Fruit fly (Drosophila melanogaster) whole organism, adult: ENCODE data around the gene Cmpk.

Experiments
- CG11617 ChIP-seq: fragments of 200-800 bp; sonication (Bioruptor generic); optimal IDR thresholded peaks from 2 replicates; lab custom pipeline; 2017; ENCODE audit warnings: mild to moderate bottlenecking, missing biosample characterization, missing genetic modification reagents, missing genetic modification characterization
- CG12768 ChIP-seq: fragments of 200-800 bp; sonication (Bioruptor generic); optimal IDR thresholded peaks from 2 replicates; lab custom pipeline; 2017; ENCODE audit warnings: missing biosample characterization, missing genetic modification characterization, mild to moderate bottlenecking, moderate library complexity, missing genetic modification reagents
- CG14711 ChIP-seq: fragments of 200-800 bp; sonication (Bioruptor generic); optimal IDR thresholded peaks from 2 replicates; lab custom pipeline; 2018; ENCODE audit warnings: missing biosample characterization, mild to moderate bottlenecking, missing genetic modification characterization, moderate library complexity
- CG1620 ChIP-seq: fragments of 200-800 bp; sonication (Bioruptor generic); optimal IDR thresholded peaks from 2 replicates; lab custom pipeline; 2016; ENCODE audit warnings: missing biosample characterization, missing genetic modification characterization
- CG33017 ChIP-seq: fragments of 200-800 bp; sonication (Bioruptor generic); optimal IDR thresholded peaks from 2 replicates; lab custom pipeline; 2018; ENCODE audit warnings: missing biosample characterization, mild to moderate bottlenecking, missing genetic modification characterization, moderate library complexity
- CG5204 ChIP-seq: fragments of 200-800 bp; sonication (Bioruptor generic); optimal IDR thresholded peaks from 2 replicates; lab custom pipeline; 2016; ENCODE audit warnings: missing biosample characterization, missing genetic modification characterization
- CG7045 ChIP-seq: fragments of 200-800 bp; sonication (Bioruptor generic); optimal IDR thresholded peaks from 2 replicates; lab custom pipeline; 2017; ENCODE audit warnings: missing biosample characterization, mild to moderate bottlenecking, missing genetic modification characterization
- CG7101 ChIP-seq: fragments of 200-800 bp; sonication (Bioruptor generic); optimal IDR thresholded peaks from 2 replicates; lab custom pipeline; 2018; ENCODE audit warnings: missing biosample characterization, mild to moderate bottlenecking, missing genetic modification characterization, moderate library complexity
- Clk ChIP-seq: fragments of 200-800 bp; sonication (Bioruptor generic); optimal IDR thresholded peaks from 2 replicates; lab custom pipeline; 2017; ENCODE audit warnings: missing biosample characterization, missing genetic modification characterization
- Crg-1 ChIP-seq: fragments of 200-800 bp; sonication (Bioruptor generic); optimal IDR thresholded peaks from 2 replicates; lab custom pipeline; 2016; ENCODE audit warnings: missing biosample characterization, missing genetic modification characterization
- Hr96 ChIP-seq: fragments of 200-800 bp; sonication (Bioruptor generic); optimal IDR thresholded peaks from 2 replicates; lab custom pipeline; 2016; ENCODE audit warnings: missing biosample characterization, missing genetic modification characterization
- Mnt ChIP-seq: fragments of 200-800 bp; sonication (Bioruptor generic); optimal IDR thresholded peaks from 2 replicates; lab custom pipeline; 2016; ENCODE audit warnings: missing biosample characterization, mild to moderate bottlenecking, missing genetic modification characterization
- bab1 ChIP-seq: fragments of 200-800 bp; sonication (Bioruptor generic); optimal IDR thresholded peaks from 3 replicates; lab custom pipeline; 2019; ENCODE audit warnings: missing biosample characterization, mild to moderate bottlenecking, missing genetic modification characterization, moderate library complexity
- cic ChIP-seq: fragments of 200-800 bp; sonication (Bioruptor generic); optimal IDR thresholded peaks from 2 replicates; lab custom pipeline; 2017; ENCODE audit warnings: missing biosample characterization, mild to moderate bottlenecking, missing genetic modification characterization, moderate library complexity
- cnc ChIP-seq, 2 experiments: fragments of >200 bp; optimal IDR thresholded peaks; 2 replicates each; lab custom pipeline; 2017
- kay ChIP-seq: fragments of 200-800 bp; sonication (Bioruptor generic); peaks from one replicate; lab custom pipeline; 2016; ENCODE audit warnings: missing biosample characterization, missing genetic modification characterization, borderline replicate concordance
- ovo ChIP-seq: fragments of 200-800 bp; sonication (Bioruptor generic); optimal IDR thresholded peaks from 2 replicates; lab custom pipeline; 2016; ENCODE audit warnings: missing biosample characterization, missing genetic modification characterization
- pad ChIP-seq: fragments of 200-800 bp; sonication (Bioruptor generic); optimal IDR thresholded peaks from 3 replicates; lab custom pipeline; 2017; ENCODE audit warnings: missing biosample characterization, missing genetic modification characterization, mild to moderate bottlenecking, moderate library complexity, missing genetic modification reagents
- tj ChIP-seq: fragments of 200-800 bp; sonication (Bioruptor generic); optimal IDR thresholded peaks from 3 replicates; lab custom pipeline; 2017; ENCODE audit warnings: missing biosample characterization, mild to moderate bottlenecking, missing genetic modification characterization, moderate library complexity
- toe ChIP-seq: fragments of 200-800 bp; sonication (Bioruptor generic); optimal IDR thresholded peaks from 2 replicates; lab custom pipeline; 2016; ENCODE audit warnings: missing biosample characterization, missing genetic modification characterization

Gene Cmpk

DNA sequence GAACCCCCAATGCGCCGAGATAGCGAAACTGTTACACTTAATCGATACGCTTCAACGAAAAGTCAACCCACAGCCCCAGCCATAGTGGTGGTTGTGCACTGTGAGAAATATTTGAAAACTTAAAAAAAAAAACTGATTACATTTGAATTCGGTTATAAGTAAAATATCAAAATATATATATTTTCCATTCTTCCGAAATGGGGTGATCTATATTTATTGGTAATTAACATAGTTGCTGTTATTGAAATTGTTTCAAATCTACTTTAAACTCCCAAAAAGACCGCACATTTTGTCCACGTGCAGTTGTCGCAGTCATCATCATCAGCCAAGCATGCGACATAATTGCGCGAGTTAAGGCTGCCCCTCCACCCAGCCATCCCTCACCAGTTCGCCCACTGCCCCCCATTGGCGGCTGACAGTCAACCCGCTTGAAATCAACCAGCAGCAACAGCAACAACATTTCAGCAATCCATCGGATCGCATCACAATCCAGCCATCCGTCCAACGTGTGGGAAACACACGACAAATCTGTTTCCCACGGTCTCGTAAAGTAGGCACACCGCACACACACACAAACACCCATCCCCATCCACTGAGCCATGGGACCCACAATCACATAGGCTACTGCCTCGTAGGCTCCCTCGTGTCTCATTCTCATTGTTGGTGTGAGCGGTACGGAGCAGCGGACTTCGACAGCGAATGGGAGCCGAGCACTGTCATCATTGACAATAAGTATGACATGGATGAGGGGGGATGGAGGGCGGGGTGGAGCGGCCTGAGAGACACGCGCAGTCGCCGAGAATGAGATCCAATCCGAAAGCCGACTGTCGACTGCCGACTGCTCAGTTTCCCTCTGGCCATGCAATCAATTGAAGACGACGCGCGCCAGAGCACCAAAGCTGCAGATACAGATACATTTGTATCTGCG is 34.7 kb downstream of the Cmpk start:
- TF ChIP-seq toe (GFP tag; lab: Kevin White, UChicago) (no peak), CG33017 (tag; lab: Kevin White, UChicago) (no peak), CG11617 (no peak), Clk (no peak), kay (GFP tag; lab: Kevin White, UChicago) (peak; percentile 87), CG7101 (tag; lab: Kevin White, UChicago) (peak; percentile 27), tj (GFP tag; lab: Kevin White, UChicago) (peak; percentile 69), CG5204 (GFP tag; lab: Kevin White, UChicago) (no peak), cic (no peak)

dm6 chr3R:26019232-26019631 is 36.0 kb downstream of the Cmpk start:
- TF ChIP-seq cic: no peak
- TF ChIP-seq CG12768 (GFP tag; lab: Kevin White, UChicago): no peak
- no peak for TF ChIP-seq cnc (optimal IDR thresholded peaks at IDR 0.05; lab: Kevin White, UChicago)
- TF ChIP-seq Hr96 (GFP tag; lab: Kevin White, UChicago): no peak
- TF ChIP-seq CG11617: no peak
- TF ChIP-seq Clk: no peak
- no peak for TF ChIP-seq CG33017 (tag; lab: Kevin White, UChicago)
- TF ChIP-seq CG14711 (tag; lab: Kevin White, UChicago): no peak
- no peak for TF ChIP-seq CG7101 (tag; lab: Kevin White, UChicago)
- TF ChIP-seq CG5204 (GFP tag; lab: Kevin White, UChicago): no peak
- TF ChIP-seq tj (GFP tag; lab: Kevin White, UChicago): no peak
- TF ChIP-seq toe (GFP tag; lab: Kevin White, UChicago): no peak
- TF ChIP-seq pad (GFP tag; lab: Kevin White, UChicago): no peak
- no peak for TF ChIP-seq bab1 (GFP tag; lab: Kevin White, UChicago)
- no peak for TF ChIP-seq kay (GFP tag; lab: Kevin White, UChicago)

DNA sequence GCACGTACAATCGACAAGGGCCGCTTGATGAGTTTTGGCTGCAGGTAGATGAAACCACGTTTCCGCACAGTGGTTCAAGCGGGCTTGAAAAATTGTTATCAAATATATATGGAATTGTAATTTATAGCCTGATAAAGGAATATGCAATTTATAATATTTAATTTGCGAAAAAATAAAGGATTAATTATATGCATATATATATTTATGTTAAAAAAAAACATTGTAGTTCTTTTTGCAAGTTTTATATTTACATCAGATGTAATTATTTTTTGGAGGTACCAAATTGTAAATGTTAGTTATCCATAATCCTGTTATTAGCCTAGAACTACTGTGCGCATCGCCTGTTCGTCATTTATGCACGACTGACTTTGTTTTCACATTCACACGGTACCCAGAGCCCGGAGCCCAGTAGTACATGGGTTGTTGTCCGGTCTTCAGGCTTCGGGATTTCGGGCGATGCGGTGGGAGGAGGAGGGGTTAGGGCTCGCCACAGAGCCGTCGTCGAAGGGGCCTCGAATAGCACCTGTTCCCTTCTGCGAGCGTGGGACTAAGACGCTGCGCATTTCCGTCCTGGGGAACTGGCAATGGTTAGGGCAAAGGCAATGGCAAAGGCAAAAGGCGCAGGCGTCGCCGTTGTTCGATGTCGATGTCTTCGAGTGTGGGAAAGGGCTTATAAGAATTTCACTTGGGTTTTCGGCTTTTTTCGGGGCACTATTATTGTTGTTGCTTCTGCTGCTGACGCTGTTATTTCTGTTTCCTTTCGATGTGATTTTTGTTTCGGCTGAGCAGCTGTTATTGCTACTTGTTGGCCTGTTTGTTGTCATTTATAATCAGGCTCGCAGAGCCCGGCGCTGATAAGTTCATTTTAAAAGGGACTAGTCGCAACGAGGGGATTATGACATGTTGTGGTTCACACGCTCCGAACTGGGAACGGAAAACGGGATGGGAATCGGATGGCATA is 37.2 kb downstream of the Cmpk start:
- TF ChIP-seq Mnt (GFP tag; lab: Kevin White, UChicago): no peak
- no peak for TF ChIP-seq ovo (GFP tag; lab: Kevin White, UChicago)
- TF ChIP-seq Crg-1: no peak
- TF ChIP-seq Hr96 (GFP tag; lab: Kevin White, UChicago): no peak
- TF ChIP-seq toe (GFP tag; lab: Kevin White, UChicago): no peak
- no peak for TF ChIP-seq kay (GFP tag; lab: Kevin White, UChicago)
- no peak for TF ChIP-seq pad (GFP tag; lab: Kevin White, UChicago)

- TF ChIP-seq CG11617 (no peak), CG5204 (GFP tag; lab: Kevin White, UChicago) (no peak), ovo (GFP tag; lab: Kevin White, UChicago) (no peak), kay (GFP tag; lab: Kevin White, UChicago) (no peak), CG7101 (tag; lab: Kevin White, UChicago) (no peak), Hr96 (GFP tag; lab: Kevin White, UChicago) (no peak), Clk (no peak), pad (GFP tag; lab: Kevin White, UChicago) (no peak), CG33017 (tag; lab: Kevin White, UChicago) (no peak)
Observed at dm6 chr3R:26017294-26017770, 37.9 kb downstream of the Cmpk start.

- TF ChIP-seq CG7045 (GFP tag; lab: Kevin White, UChicago) (no peak), Mnt (GFP tag; lab: Kevin White, UChicago) (no peak), kay (GFP tag; lab: Kevin White, UChicago) (no peak), CG1620 (GFP tag; lab: Kevin White, UChicago) (no peak), cnc (optimal IDR thresholded peaks at IDR 0.05; lab: Kevin White, UChicago) (no peak), bab1 (GFP tag; lab: Kevin White, UChicago) (no peak), CG7101 (tag; lab: Kevin White, UChicago) (peak; percentile 28), Crg-1 (no peak), Hr96 (GFP tag; lab: Kevin White, UChicago) (no peak), CG33017 (tag; lab: Kevin White, UChicago) (no peak), CG11617 (peak; percentile 34), CG14711 (tag; lab: Kevin White, UChicago) (peak; percentile 28), CG5204 (GFP tag; lab: Kevin White, UChicago) (no peak), CG12768 (GFP tag; lab: Kevin White, UChicago) (no peak)
Observed at dm6 chr3R:26014262-26014833, 40.9 kb downstream of the Cmpk start, which contains the start of gene Kaz-m1. Kaz-m1 (plus strand) TSS chr3R:26014721.
